Fruit fly (Drosophila melanogaster) whole organism, embryonic: ENCODE measurements around the gene Rab18.
A peak's percentile ranks its signal among the peaks of the same experiment; 100 is the strongest.

Source experiments
- ATbp ChIP-seq: fragments of 200-800 bp; sonication (Bioruptor generic); optimal IDR thresholded peaks from 2 replicates; lab custom pipeline; 2017; ENCODE audit warnings: missing biosample characterization, mild to moderate bottlenecking, missing genetic modification characterization, missing genetic modification reagents
- CG11085 ChIP-seq: fragments of 200-800 bp; sonication (Bioruptor generic); IDR thresholded peaks from 2 replicates; pipeline ENCODE4 v1.3.6; 2022; ENCODE audit warnings: missing biosample characterization, missing genetic modification characterization
- CG11456 ChIP-seq: fragments of 200-800 bp; sonication (Bioruptor generic); IDR thresholded peaks from 3 replicates; pipeline ENCODE4 v1.3.6; 2022; ENCODE audit warnings: missing biosample characterization, missing genetic modification characterization
- CG12391 ChIP-seq: fragments of 200-800 bp; sonication (Bioruptor generic); optimal IDR thresholded peaks from 3 replicates; lab custom pipeline; 2018; ENCODE audit warnings: missing biosample characterization, mild to moderate bottlenecking, missing genetic modification characterization, moderate library complexity
- CG12744 ChIP-seq: fragments of 200-800 bp; sonication (Bioruptor generic); optimal IDR thresholded peaks from 2 replicates; lab custom pipeline; 2016; ENCODE audit warnings: missing biosample characterization, missing genetic modification characterization
- CG12769 ChIP-seq: fragments of 200-800 bp; sonication (Bioruptor generic); optimal IDR thresholded peaks from 2 replicates; lab custom pipeline; 2019; ENCODE audit warnings: missing biosample characterization, mild to moderate bottlenecking, missing genetic modification characterization, moderate library complexity
- CG12942 ChIP-seq: fragments of 200-800 bp; sonication (Bioruptor generic); optimal IDR thresholded peaks from 3 replicates; lab custom pipeline; 2016; ENCODE audit warnings: missing biosample characterization, missing genetic modification characterization
- CG13123 ChIP-seq: fragments of 200-800 bp; sonication (Bioruptor generic); optimal IDR thresholded peaks from 2 replicates; lab custom pipeline; 2016; ENCODE audit warnings: missing biosample characterization, missing genetic modification characterization
- CG15479 ChIP-seq: fragments of 200-800 bp; sonication (Bioruptor generic); optimal IDR thresholded peaks from 3 replicates; lab custom pipeline; 2019; ENCODE audit warnings: missing biosample characterization, mild to moderate bottlenecking, missing genetic modification characterization, moderate library complexity
- CG15696 ChIP-seq: fragments of 200-800 bp; sonication (Bioruptor generic); optimal IDR thresholded peaks from 2 replicates; lab custom pipeline; 2019; ENCODE audit warnings: missing biosample characterization, mild to moderate bottlenecking, missing genetic modification characterization, moderate library complexity
- CG16815 ChIP-seq: fragments of 200-800 bp; sonication (Bioruptor generic); optimal IDR thresholded peaks from 3 replicates; lab custom pipeline; 2017; ENCODE audit warnings: missing biosample characterization, mild to moderate bottlenecking, missing genetic modification characterization
- CG17612 ChIP-seq: fragments of 200-800 bp; sonication (Bioruptor generic); IDR thresholded peaks from 2 replicates; pipeline ENCODE4 v1.3.6; 2022; ENCODE audit warnings: missing biosample characterization, missing genetic modification characterization
- CG3065 ChIP-seq: fragments of 200-800 bp; sonication (Bioruptor generic); optimal IDR thresholded peaks from 2 replicates; lab custom pipeline; 2016; ENCODE audit warnings: missing biosample characterization, missing genetic modification characterization
- CG31441 ChIP-seq: fragments of 200-800 bp; sonication (Bioruptor generic); IDR thresholded peaks from 2 replicates; pipeline ENCODE4 v1.3.6; 2022; ENCODE audit warnings: missing biosample characterization, missing genetic modification characterization
- CG32772 ChIP-seq: fragments of 200-800 bp; sonication (Bioruptor generic); IDR thresholded peaks from 2 replicates; pipeline ENCODE4 v1.3.6; 2022; ENCODE audit warnings: missing biosample characterization, missing genetic modification characterization
- CG4360 ChIP-seq: fragments of 200-800 bp; sonication (Bioruptor generic); IDR thresholded peaks from 2 replicates; pipeline ENCODE4 v1.3.6; 2022; ENCODE audit warnings: missing biosample characterization, missing genetic modification characterization
- CG6683 ChIP-seq: fragments of 200-800 bp; sonication (Bioruptor generic); optimal IDR thresholded peaks from 2 replicates; lab custom pipeline; 2017; ENCODE audit warnings: missing biosample characterization, mild to moderate bottlenecking, missing genetic modification characterization, missing genetic modification reagents
- CG7357 ChIP-seq: fragments of 200-800 bp; sonication (Bioruptor generic); IDR thresholded peaks from 3 replicates; pipeline ENCODE4 v1.3.6; 2022; ENCODE audit warnings: missing biosample characterization, missing genetic modification characterization
- CG9215 ChIP-seq: fragments of 200-800 bp; sonication (Bioruptor generic); IDR thresholded peaks from 2 replicates; pipeline ENCODE4 v1.3.6; 2022; ENCODE audit warnings: missing biosample characterization, missing genetic modification characterization
- CG9437 ChIP-seq: fragments of 200-800 bp; sonication (Bioruptor generic); optimal IDR thresholded peaks from 2 replicates; lab custom pipeline; 2018; ENCODE audit warnings: missing biosample characterization, mild to moderate bottlenecking, missing genetic modification characterization
- CHES-1-like ChIP-seq: fragments of 200-800 bp; sonication (Bioruptor generic); optimal IDR thresholded peaks from 2 replicates; lab custom pipeline; 2016; ENCODE audit warnings: missing biosample characterization, missing genetic modification characterization
- Dek ChIP-seq: fragments of 200-800 bp; sonication (Bioruptor generic); optimal IDR thresholded peaks from 3 replicates; lab custom pipeline; 2019; ENCODE audit warnings: missing biosample characterization, mild to moderate bottlenecking, missing genetic modification characterization, moderate library complexity
- Dll ChIP-seq: fragments of 200-800 bp; sonication (Bioruptor generic); IDR thresholded peaks from 4 replicates; pipeline ENCODE4 v1.3.6; 2022; ENCODE audit warnings: missing biosample characterization, missing genetic modification characterization; ENCODE audit not compliant: partially characterized antibody
- GATAe ChIP-seq: fragments of 200-800 bp; sonication (Bioruptor generic); conservative IDR thresholded peaks from 2 replicates; pipeline ENCODE4 v1.3.6; 2022; ENCODE audit warnings: missing biosample characterization, missing genetic modification characterization
- Hr39 ChIP-seq: fragments of >200 bp; optimal IDR thresholded peaks from 2 replicates; lab custom pipeline; 2017
- Lim3 ChIP-seq: fragments of 200-800 bp; sonication (Bioruptor generic); IDR thresholded peaks from 2 replicates; pipeline ENCODE4 v1.3.6; 2022; ENCODE audit warnings: missing biosample characterization, missing genetic modification characterization
- Nf-YB ChIP-seq: fragments of 200-800 bp; sonication (Bioruptor generic); optimal IDR thresholded peaks from 3 replicates; lab custom pipeline; 2019; ENCODE audit warnings: missing biosample characterization, mild to moderate bottlenecking, missing genetic modification characterization, moderate library complexity
- Optix ChIP-seq: fragments of 200-800 bp; sonication (Bioruptor generic); IDR thresholded peaks from 3 replicates; pipeline ENCODE4 v1.3.6; 2022; ENCODE audit warnings: missing biosample characterization, missing genetic modification characterization
- Sox100B ChIP-seq: fragments of 200-800 bp; sonication (Bioruptor generic); optimal IDR thresholded peaks from 3 replicates; lab custom pipeline; 2018; ENCODE audit warnings: missing biosample characterization, mild to moderate bottlenecking, missing genetic modification characterization
- Sox102F ChIP-seq: fragments of 200-800 bp; sonication (Bioruptor generic); optimal IDR thresholded peaks from 2 replicates; lab custom pipeline; 2018; ENCODE audit warnings: missing biosample characterization, mild to moderate bottlenecking, missing genetic modification characterization, moderate library complexity
- Tbp ChIP-seq: fragments of >200 bp; optimal IDR thresholded peaks from 2 replicates; lab custom pipeline; 2018; ENCODE audit warnings: missing biosample characterization, missing genetic modification characterization
- bsh ChIP-seq, 2 experiments: fragments of 200-800 bp; sonication (Bioruptor generic); optimal IDR thresholded peaks; 2 replicates each; lab custom pipeline; 2017 to 2018; ENCODE audit warnings: mild to moderate bottlenecking in 2 of 2, missing biosample characterization in 2 of 2, missing genetic modification characterization in 2 of 2, moderate library complexity in 1 of 2
- croc ChIP-seq: fragments of 200-800 bp; sonication (Bioruptor generic); conservative IDR thresholded peaks from 3 replicates; pipeline ENCODE4 v1.3.6; 2022; ENCODE audit warnings: missing biosample characterization, missing genetic modification characterization
- crp ChIP-seq, 2 experiments: fragments of 200-800 bp; sonication (Bioruptor generic); optimal IDR thresholded peaks; 2 replicates in 1 of 2; 3 replicates in 1 of 2; lab custom pipeline; 2017; ENCODE audit warnings: missing biosample characterization in 2 of 2, missing genetic modification characterization in 2 of 2, mild to moderate bottlenecking in 1 of 2, moderate library complexity in 1 of 2
- en ChIP-seq: fragments of 200-800 bp; sonication (Bioruptor generic); optimal IDR thresholded peaks from 2 replicates; lab custom pipeline; 2016; ENCODE audit warnings: missing biosample characterization, missing genetic modification characterization
- fd3F ChIP-seq: fragments of 200-800 bp; sonication (Bioruptor generic); optimal IDR thresholded peaks from 2 replicates; lab custom pipeline; 2018; ENCODE audit warnings: missing biosample characterization, mild to moderate bottlenecking, missing genetic modification characterization, moderate library complexity
- fu2 ChIP-seq: fragments of 200-800 bp; sonication (Bioruptor generic); optimal IDR thresholded peaks from 2 replicates; lab custom pipeline; 2016; ENCODE audit warnings: missing biosample characterization, missing genetic modification characterization
- gem ChIP-seq: fragments of 200-800 bp; sonication (Bioruptor generic); optimal IDR thresholded peaks from 2 replicates; lab custom pipeline; 2019; ENCODE audit warnings: missing biosample characterization, mild to moderate bottlenecking, missing genetic modification characterization, moderate library complexity
- hb ChIP-seq: fragments of 200-800 bp; sonication (Bioruptor generic); IDR thresholded peaks from 3 replicates; pipeline ENCODE4 v1.3.6; 2022; ENCODE audit warnings: missing biosample characterization, missing genetic modification characterization; ENCODE audit not compliant: partially characterized antibody
- her ChIP-seq: fragments of 200-800 bp; sonication (Bioruptor generic); optimal IDR thresholded peaks from 2 replicates; lab custom pipeline; 2016; ENCODE audit warnings: missing biosample characterization, missing genetic modification characterization
- pb ChIP-seq: fragments of 200-800 bp; sonication (Bioruptor generic); optimal IDR thresholded peaks from 3 replicates; lab custom pipeline; 2016; ENCODE audit warnings: missing biosample characterization, missing genetic modification characterization
- pfk ChIP-seq: fragments of 200-800 bp; sonication (Bioruptor generic); optimal IDR thresholded peaks from 2 replicates; lab custom pipeline; 2018; ENCODE audit warnings: missing biosample characterization, mild to moderate bottlenecking, missing genetic modification characterization, moderate library complexity
- sens ChIP-seq: fragments of 200-800 bp; sonication (Bioruptor generic); peaks from one replicate; lab custom pipeline; 2016; ENCODE audit warnings: missing biosample characterization, missing genetic modification characterization
- slbo ChIP-seq: fragments of 200-800 bp; sonication (Bioruptor generic); IDR thresholded peaks from 2 replicates; pipeline ENCODE4 v1.3.6; 2022; ENCODE audit warnings: missing biosample characterization, missing genetic modification characterization
- sqz ChIP-seq: fragments of 200-800 bp; sonication (Bioruptor generic); optimal IDR thresholded peaks from 3 replicates; lab custom pipeline; 2018; ENCODE audit warnings: missing biosample characterization, mild to moderate bottlenecking, missing genetic modification characterization
- tna ChIP-seq: fragments of 200-800 bp; sonication (Bioruptor generic); IDR thresholded peaks from 2 replicates; pipeline ENCODE4 v1.3.6; 2022; ENCODE audit warnings: missing biosample characterization, missing genetic modification characterization; ENCODE audit not compliant: partially characterized antibody
- trem ChIP-seq: fragments of 200-800 bp; optimal IDR thresholded peaks from 3 replicates; lab custom pipeline; 2019; ENCODE audit warnings: missing biosample characterization, mild to moderate bottlenecking, missing genetic modification characterization, moderate library complexity
- vnd ChIP-seq: fragments of 200-800 bp; sonication (Bioruptor generic); IDR thresholded peaks from 3 replicates; pipeline ENCODE4 v1.3.6; 2022; ENCODE audit warnings: missing biosample characterization, missing genetic modification characterization; ENCODE audit not compliant: partially characterized antibody

Gene Rab18

DNA sequence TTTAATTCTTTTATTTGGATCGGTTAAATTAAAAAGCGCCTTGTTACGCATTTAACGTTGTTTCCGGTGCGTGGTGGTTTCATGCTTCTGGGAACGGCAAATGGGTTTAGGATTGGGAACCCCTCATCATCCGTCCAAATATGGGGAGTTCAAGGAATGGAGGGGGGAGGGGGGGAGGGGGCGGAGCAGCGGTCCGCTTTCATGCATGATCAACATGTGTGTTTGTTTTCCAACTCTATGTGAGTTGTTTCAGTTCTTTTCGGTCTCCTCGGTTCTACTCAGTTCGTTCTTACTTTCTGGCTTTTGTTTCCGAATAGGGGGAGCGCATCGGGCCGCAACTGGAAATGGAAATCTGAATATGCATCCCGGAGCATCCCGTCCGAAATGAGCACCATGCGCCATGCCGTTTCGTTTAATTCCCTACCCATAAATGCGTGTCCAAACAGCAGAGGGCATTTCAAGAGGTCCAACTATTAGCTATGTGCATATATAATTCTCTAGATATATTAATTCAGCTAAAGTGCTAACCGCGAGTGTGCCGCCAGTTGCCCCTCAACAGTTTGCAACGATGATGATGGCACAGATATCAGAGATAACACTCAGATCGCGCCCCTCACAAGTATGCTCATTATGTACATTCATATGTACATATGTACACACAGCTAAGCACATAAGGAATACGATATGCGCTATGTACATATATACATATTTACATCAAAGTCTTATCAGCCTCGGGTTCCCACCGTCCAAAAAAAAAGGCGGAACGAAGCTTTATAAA lies 6.0 kb upstream of the Rab18 start (continued):
- peak; percentile 71; the same call in 1 of the 3 replicates for TF ChIP-seq Optix (GFP tag; lab: Robert Waterston, UW)
- TF ChIP-seq CG32772 (GFP tag; lab: Robert Waterston, UW), result peak; percentile 61
- TF ChIP-seq CG9215 (GFP tag; lab: Robert Waterston, UW), result peak; percentile 15; the same call in 1 of the 2 replicates
- TF ChIP-seq slbo, result peak; percentile 46; the same call in 1 of the 2 replicates
- peak; percentile 65; the same call in 2 of the 3 replicates for TF ChIP-seq croc (GFP tag; lab: Robert Waterston, UW)
- TF ChIP-seq CG12744 (GFP tag; lab: Kevin White, UChicago), result peak; percentile 85
- TF ChIP-seq Sox100B (GFP tag; lab: Kevin White, UChicago), result peak; percentile 95
- peak; percentile 82 for TF ChIP-seq Nf-YB (GFP tag; lab: Kevin White, UChicago)
- TF ChIP-seq Sox102F (GFP tag; lab: Kevin White, UChicago), result peak; percentile 86
- no peak for TF ChIP-seq Hr39
- TF ChIP-seq CG15696 (tag; lab: Kevin White, UChicago), result peak; percentile 98
- TF ChIP-seq Lim3 (GFP tag; lab: Robert Waterston, UW), result no peak
- TF ChIP-seq hb (GFP tag; lab: Robert Waterston, UW), result no peak
- TF ChIP-seq GATAe (GFP tag; lab: Robert Waterston, UW), result peak; percentile 66; the same call in 1 of the 2 replicates
- peak; percentile 99 for TF ChIP-seq sens (GFP tag; lab: Kevin White, UChicago)
- TF ChIP-seq gem (tag; lab: Kevin White, UChicago), result peak; percentile 92
- TF ChIP-seq CG9437, result peak; percentile 49
- TF ChIP-seq crp (GFP tag; optimal IDR thresholded peaks at IDR 0.05; lab: Kevin White, UChicago), result peak in 1 of 2 experiments; percentile 55
- TF ChIP-seq CG12391 (tag; lab: Kevin White, UChicago), result peak; percentile 78
- no peak for TF ChIP-seq vnd (GFP tag; lab: Robert Waterston, UW)
- peak in 1 of 2 experiments; percentile 95 for TF ChIP-seq bsh (GFP tag; optimal IDR thresholded peaks at IDR 0.05; lab: Kevin White, UChicago)
- peak; percentile 96 for TF ChIP-seq sqz (GFP tag; lab: Kevin White, UChicago)
- TF ChIP-seq CG15479 (GFP tag; lab: Kevin White, UChicago), result peak; percentile 47
- peak; percentile 65 for TF ChIP-seq CG3065 (GFP tag; lab: Kevin White, UChicago)
- TF ChIP-seq CG12769 (tag; lab: Kevin White, UChicago), result peak; percentile 94
- TF ChIP-seq ATbp (GFP tag; lab: Kevin White, UChicago), result peak; percentile 99
- peak; percentile 22 for TF ChIP-seq fu2
- peak; percentile 93 for TF ChIP-seq CG31441 (GFP tag; lab: Robert Waterston, UW)
- peak; percentile 83 for TF ChIP-seq her (GFP tag; lab: Kevin White, UChicago)
- peak; percentile 94 for TF ChIP-seq fd3F (GFP tag; lab: Kevin White, UChicago)
- TF ChIP-seq CG16815 (GFP tag; lab: Kevin White, UChicago), result peak; percentile 28
- TF ChIP-seq CG13123 (GFP tag; lab: Kevin White, UChicago), result peak; percentile 92
- TF ChIP-seq trem (tag; lab: Kevin White, UChicago), result peak; percentile 49
- no peak for TF ChIP-seq Tbp
- peak; percentile 81 for TF ChIP-seq CG12942
- TF ChIP-seq Dek (tag; lab: Kevin White, UChicago), result peak; percentile 92
- TF ChIP-seq en, result peak; percentile 81
- peak; percentile 48; the same call in 1 of the 3 replicates for TF ChIP-seq CG7357 (GFP tag; lab: Robert Waterston, UW)
- peak; percentile 85 for TF ChIP-seq pfk
- peak; percentile 78 for TF ChIP-seq CG17612
- no peak for TF ChIP-seq tna (GFP tag; lab: Robert Waterston, UW)
- TF ChIP-seq CG4360 (GFP tag; lab: Robert Waterston, UW), result peak; percentile 89
- peak; percentile 80 for TF ChIP-seq pb (GFP tag; lab: Kevin White, UChicago)
- peak; percentile 89 for TF ChIP-seq CHES-1-like
- peak; percentile 91 for TF ChIP-seq CG11456 (GFP tag; lab: Robert Waterston, UW)
- TF ChIP-seq CG11085 (GFP tag; lab: Robert Waterston, UW), result peak; percentile 69; the same call in 1 of the 2 replicates
- TF ChIP-seq Dll (GFP tag; lab: Robert Waterston, UW), result no peak
- peak; percentile 91 for TF ChIP-seq CG6683 (GFP tag; lab: Kevin White, UChicago)
